Fruit fly (Drosophila melanogaster) whole organism, embryonic: Measurements from ENCODE around the gene CG8128.

Source experiments
- Abd-B ChIP-seq: fragments of 200-800 bp; sonication (Bioruptor generic); optimal IDR thresholded peaks from 2 replicates; lab custom pipeline; 2018; ENCODE audit warnings: missing biosample characterization, mild to moderate bottlenecking, missing genetic modification characterization, moderate library complexity
- Bteb2 ChIP-seq: fragments of 200-800 bp; sonication (Bioruptor generic); optimal IDR thresholded peaks from 2 replicates; lab custom pipeline; 2016; ENCODE audit warnings: missing biosample characterization, missing genetic modification characterization
- CG10565 ChIP-seq: fragments of 200-800 bp; sonication (Bioruptor generic); optimal IDR thresholded peaks from 3 replicates; lab custom pipeline; 2016; ENCODE audit warnings: missing biosample characterization, mild to moderate bottlenecking, missing genetic modification characterization
- CG12659 ChIP-seq: fragments of 200-800 bp; sonication (Bioruptor generic); optimal IDR thresholded peaks from 3 replicates; lab custom pipeline; 2017; ENCODE audit warnings: mild to moderate bottlenecking, missing biosample characterization, missing genetic modification reagents, missing genetic modification characterization
- CG14014 ChIP-seq: fragments of 200-800 bp; sonication (Bioruptor generic); IDR thresholded peaks from 2 replicates; pipeline ENCODE4 v1.3.6; 2022; ENCODE audit warnings: missing biosample characterization, missing genetic modification characterization
- CG15514 ChIP-seq: fragments of 200-800 bp; sonication (Bioruptor generic); optimal IDR thresholded peaks from 3 replicates; lab custom pipeline; 2017; ENCODE audit warnings: missing biosample characterization, missing genetic modification characterization, mild to moderate bottlenecking, moderate library complexity, missing genetic modification reagents
- CG1647 ChIP-seq: fragments of 200-800 bp; sonication (Bioruptor generic); optimal IDR thresholded peaks from 3 replicates; lab custom pipeline; 2016; ENCODE audit warnings: missing biosample characterization, missing genetic modification characterization
- CG17359 ChIP-seq: fragments of 200-800 bp; sonication (Bioruptor generic); optimal IDR thresholded peaks from 3 replicates; lab custom pipeline; 2018; ENCODE audit warnings: missing biosample characterization, mild to moderate bottlenecking, missing genetic modification characterization, moderate library complexity
- CG17385 ChIP-seq: fragments of 200-800 bp; sonication (Bioruptor generic); optimal IDR thresholded peaks from 3 replicates; lab custom pipeline; 2018; ENCODE audit warnings: missing biosample characterization, mild to moderate bottlenecking, missing genetic modification characterization
- CG18262 ChIP-seq: fragments of 200-800 bp; optimal IDR thresholded peaks from 3 replicates; lab custom pipeline; 2019; ENCODE audit warnings: missing biosample characterization, mild to moderate bottlenecking, missing genetic modification characterization, moderate library complexity
- CG2116 ChIP-seq: fragments of 200-800 bp; sonication (Bioruptor generic); optimal IDR thresholded peaks from 3 replicates; lab custom pipeline; 2018; ENCODE audit warnings: missing biosample characterization, mild to moderate bottlenecking, missing genetic modification characterization
- CG30431 ChIP-seq: fragments of 200-800 bp; sonication (Bioruptor generic); optimal IDR thresholded peaks from 2 replicates; lab custom pipeline; 2017; ENCODE audit warnings: missing biosample characterization, missing genetic modification characterization
- CG3065 ChIP-seq: fragments of 200-800 bp; sonication (Bioruptor generic); optimal IDR thresholded peaks from 2 replicates; lab custom pipeline; 2016; ENCODE audit warnings: missing biosample characterization, missing genetic modification characterization
- CG3847 ChIP-seq: fragments of 200-800 bp; sonication (Bioruptor generic); IDR thresholded peaks from 2 replicates; pipeline ENCODE4 v1.3.6; 2022; ENCODE audit warnings: missing biosample characterization, missing genetic modification characterization
- CG4282 ChIP-seq: fragments of 200-800 bp; sonication (Bioruptor generic); optimal IDR thresholded peaks from 2 replicates; lab custom pipeline; 2016; ENCODE audit warnings: missing biosample characterization, missing genetic modification characterization
- CG4328 ChIP-seq: fragments of 200-800 bp; sonication (Bioruptor generic); optimal IDR thresholded peaks from 3 replicates; lab custom pipeline; 2017; ENCODE audit warnings: missing biosample characterization, missing genetic modification reagents, missing genetic modification characterization
- CG4424 ChIP-seq: fragments of 200-800 bp; sonication (Bioruptor generic); optimal IDR thresholded peaks from 3 replicates; lab custom pipeline; 2016; ENCODE audit warnings: missing biosample characterization, missing genetic modification characterization
- CG4820 ChIP-seq: fragments of 200-800 bp; sonication (Bioruptor generic); optimal IDR thresholded peaks from 3 replicates; lab custom pipeline; 2016; ENCODE audit warnings: missing biosample characterization, missing genetic modification characterization
- CG5953 ChIP-seq: fragments of 200-800 bp; sonication (Bioruptor generic); IDR thresholded peaks from 2 replicates; pipeline ENCODE4 v1.3.6; 2022; ENCODE audit warnings: missing biosample characterization, missing genetic modification characterization
- CG6765 ChIP-seq: fragments of 200-800 bp; sonication (Bioruptor generic); optimal IDR thresholded peaks from 3 replicates; lab custom pipeline; 2017; ENCODE audit warnings: missing biosample characterization, mild to moderate bottlenecking, missing genetic modification characterization
- CG6791 ChIP-seq: fragments of 200-800 bp; sonication (Bioruptor generic); IDR thresholded peaks from 3 replicates; pipeline ENCODE4 v1.3.6; 2022; ENCODE audit warnings: missing biosample characterization, missing genetic modification characterization; ENCODE audit not compliant: partially characterized antibody
- CG8290 ChIP-seq, 3 experiments: fragments of 200-800 bp; sonication (Bioruptor generic); optimal IDR thresholded peaks; 2 replicates each; lab custom pipeline; 2016 to 2019; ENCODE audit warnings: missing biosample characterization in 3 of 3, missing genetic modification characterization in 3 of 3, mild to moderate bottlenecking in 2 of 3, moderate library complexity in 1 of 3
- CG9609 ChIP-seq: fragments of 200-800 bp; sonication (Bioruptor generic); optimal IDR thresholded peaks from 3 replicates; lab custom pipeline; 2016; ENCODE audit warnings: missing biosample characterization, missing genetic modification characterization
- Dll ChIP-seq: fragments of 200-800 bp; sonication (Bioruptor generic); IDR thresholded peaks from 4 replicates; pipeline ENCODE4 v1.3.6; 2022; ENCODE audit warnings: missing biosample characterization, missing genetic modification characterization; ENCODE audit not compliant: partially characterized antibody
- Dref ChIP-seq: fragments of 200-800 bp; sonication (Bioruptor generic); IDR thresholded peaks from 2 replicates; pipeline ENCODE4 v1.3.6; 2022; ENCODE audit warnings: missing biosample characterization, missing genetic modification characterization
- ERR ChIP-seq: fragments of 200-800 bp; sonication (Bioruptor generic); optimal IDR thresholded peaks from 2 replicates; lab custom pipeline; 2016; ENCODE audit warnings: missing biosample characterization, missing genetic modification characterization
- Fer2 ChIP-seq: fragments of 200-800 bp; sonication (Bioruptor generic); optimal IDR thresholded peaks from 2 replicates; lab custom pipeline; 2018; ENCODE audit warnings: missing biosample characterization, mild to moderate bottlenecking, missing genetic modification characterization, moderate library complexity
- HLH54F ChIP-seq: fragments of 200-800 bp; sonication (Bioruptor generic); optimal IDR thresholded peaks from 3 replicates; lab custom pipeline; 2016; ENCODE audit warnings: missing biosample characterization, missing genetic modification characterization
- Mes4 ChIP-seq: fragments of 200-800 bp; sonication (Bioruptor generic); optimal IDR thresholded peaks from 2 replicates; lab custom pipeline; 2016; ENCODE audit warnings: missing biosample characterization, missing genetic modification characterization
- Myb ChIP-seq: fragments of 200-800 bp; sonication (Bioruptor generic); optimal IDR thresholded peaks from 2 replicates; lab custom pipeline; 2016; ENCODE audit warnings: missing biosample characterization, missing genetic modification characterization
- Ptx1 ChIP-seq: fragments of 200-800 bp; sonication (Bioruptor generic); IDR thresholded peaks from 2 replicates; pipeline ENCODE4 v1.3.6; 2022; ENCODE audit warnings: missing biosample characterization, missing genetic modification characterization
- Ravus ChIP-seq: fragments of 200-800 bp; sonication (Bioruptor generic); IDR thresholded peaks from 2 replicates; pipeline ENCODE4 v1.3.6; 2022; ENCODE audit warnings: missing biosample characterization, missing genetic modification characterization
- bab2 ChIP-seq: fragments of 200-800 bp; sonication (Bioruptor generic); optimal IDR thresholded peaks from 2 replicates; lab custom pipeline; 2016; ENCODE audit warnings: missing biosample characterization, missing genetic modification characterization
- bcd ChIP-seq: fragments of 200-800 bp; sonication (Bioruptor generic); optimal IDR thresholded peaks from 2 replicates; lab custom pipeline; 2017; ENCODE audit warnings: missing biosample characterization, mild to moderate bottlenecking, missing genetic modification characterization
- cg ChIP-seq: fragments of 200-800 bp; sonication (Bioruptor generic); optimal IDR thresholded peaks from 3 replicates; lab custom pipeline; 2019; ENCODE audit warnings: missing biosample characterization, mild to moderate bottlenecking, missing genetic modification characterization, moderate library complexity
- chif ChIP-seq, 2 experiments: fragments of 200-800 bp; sonication (Bioruptor generic); optimal IDR thresholded peaks; 3 replicates each; lab custom pipeline; 2016; ENCODE audit warnings: missing biosample characterization in 2 of 2, missing genetic modification characterization in 2 of 2
- crc ChIP-seq: fragments of 200-800 bp; sonication (Bioruptor generic); optimal IDR thresholded peaks from 2 replicates; lab custom pipeline; 2016; ENCODE audit warnings: missing biosample characterization, missing genetic modification characterization
- crp ChIP-seq, 2 experiments: fragments of 200-800 bp; sonication (Bioruptor generic); optimal IDR thresholded peaks; 2 replicates in 1 of 2; 3 replicates in 1 of 2; lab custom pipeline; 2017; ENCODE audit warnings: missing biosample characterization in 2 of 2, missing genetic modification characterization in 2 of 2, mild to moderate bottlenecking in 1 of 2, moderate library complexity in 1 of 2
- dpn ChIP-seq, 2 experiments: fragments of 200-800 bp; sonication (Bioruptor generic); optimal IDR thresholded peaks; 3 replicates each; lab custom pipeline; 2016; ENCODE audit warnings: missing biosample characterization in 2 of 2, missing genetic modification characterization in 2 of 2
- lilli ChIP-seq: fragments of 200-800 bp; sonication (Bioruptor generic); optimal IDR thresholded peaks from 3 replicates; lab custom pipeline; 2016; ENCODE audit warnings: missing biosample characterization, missing genetic modification characterization
- phol ChIP-seq: fragments of 200-800 bp; sonication (Bioruptor generic); optimal IDR thresholded peaks from 3 replicates; lab custom pipeline; 2018; ENCODE audit warnings: missing biosample characterization, mild to moderate bottlenecking, missing genetic modification characterization, moderate library complexity
- row ChIP-seq: fragments of 200-800 bp; sonication (Bioruptor generic); IDR thresholded peaks from 3 replicates; pipeline ENCODE4 v1.3.6; 2022; ENCODE audit warnings: missing biosample characterization, missing genetic modification characterization
- stwl ChIP-seq: fragments of 200-800 bp; sonication (Bioruptor generic); optimal IDR thresholded peaks from 3 replicates; lab custom pipeline; 2018; ENCODE audit warnings: missing biosample characterization, mild to moderate bottlenecking, missing genetic modification characterization, moderate library complexity
- tap ChIP-seq: fragments of 200-800 bp; optimal IDR thresholded peaks from 3 replicates; lab custom pipeline; 2019; ENCODE audit warnings: missing biosample characterization, mild to moderate bottlenecking, missing genetic modification characterization, moderate library complexity
- tin ChIP-seq: fragments of 200-800 bp; sonication (Bioruptor generic); optimal IDR thresholded peaks from 3 replicates; lab custom pipeline; 2016; ENCODE audit warnings: missing biosample characterization, missing genetic modification characterization
- tna ChIP-seq: fragments of 200-800 bp; sonication (Bioruptor generic); IDR thresholded peaks from 2 replicates; pipeline ENCODE4 v1.3.6; 2022; ENCODE audit warnings: missing biosample characterization, missing genetic modification characterization; ENCODE audit not compliant: partially characterized antibody
- trem ChIP-seq: fragments of 200-800 bp; optimal IDR thresholded peaks from 3 replicates; lab custom pipeline; 2019; ENCODE audit warnings: missing biosample characterization, mild to moderate bottlenecking, missing genetic modification characterization, moderate library complexity
- tup ChIP-seq: fragments of 200-800 bp; sonication (Bioruptor generic); optimal IDR thresholded peaks from 2 replicates; lab custom pipeline; 2016; ENCODE audit warnings: missing biosample characterization, mild to moderate bottlenecking, missing genetic modification characterization, moderate library complexity
- unc-4 ChIP-seq: fragments of 200-800 bp; sonication (Bioruptor generic); IDR thresholded peaks from 2 replicates; pipeline ENCODE4 v1.3.6; 2022; ENCODE audit warnings: missing biosample characterization, missing genetic modification characterization; ENCODE audit not compliant: partially characterized antibody
- vnd ChIP-seq: fragments of 200-800 bp; sonication (Bioruptor generic); IDR thresholded peaks from 3 replicates; pipeline ENCODE4 v1.3.6; 2022; ENCODE audit warnings: missing biosample characterization, missing genetic modification characterization; ENCODE audit not compliant: partially characterized antibody

The CG8128 gene

DNA sequence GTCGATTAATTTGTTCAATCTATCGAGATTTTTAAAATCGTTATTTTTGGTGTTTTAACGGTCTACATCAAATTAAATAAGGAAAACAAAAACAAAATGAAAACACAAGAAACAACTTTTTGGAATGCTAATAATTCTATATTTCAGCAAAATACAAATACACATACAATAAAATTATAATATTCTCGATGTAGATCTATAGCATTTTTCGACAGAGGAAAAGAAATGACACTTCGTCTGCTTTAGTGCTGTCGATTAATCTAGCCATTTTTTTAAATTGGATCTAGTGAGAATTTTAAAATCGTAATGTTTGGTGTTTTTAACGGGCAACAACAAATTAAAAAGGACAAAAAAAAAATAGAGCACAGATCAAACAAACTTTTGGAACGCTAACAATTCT, 39.8 kb downstream of the CG8128 start, which contains the start of gene Arp6 (continued):
- no peak for TF ChIP-seq CG4424 (GFP tag; lab: Kevin White, UChicago)
- TF ChIP-seq CG4820 (GFP tag; lab: Kevin White, UChicago): no peak
- peak; percentile 61 for TF ChIP-seq row (GFP tag; lab: Robert Waterston, UW)
- peak; percentile 40 for TF ChIP-seq CG2116 (GFP tag; lab: Kevin White, UChicago)
- TF ChIP-seq CG9609 (GFP tag; lab: Kevin White, UChicago): no peak
- TF ChIP-seq bab2 (GFP tag; lab: Kevin White, UChicago): no peak
- TF ChIP-seq CG14014: no peak
- 0 out of 4 replicates have a peak, but pooled peaks have one; percentile 42 for TF ChIP-seq Dll (GFP tag; lab: Robert Waterston, UW)
- TF ChIP-seq HLH54F (GFP tag; lab: Kevin White, UChicago): no peak
- TF ChIP-seq tup (GFP tag; lab: Kevin White, UChicago): no peak
- TF ChIP-seq unc-4 (GFP tag; lab: Robert Waterston, UW): 0 out of 2 replicates have a peak, but pooled peaks have one; percentile 24
- no peak for TF ChIP-seq crc
- no peak for TF ChIP-seq tap (tag; lab: Kevin White, UChicago)
- TF ChIP-seq cg (GFP tag; lab: Kevin White, UChicago): no peak
- TF ChIP-seq CG15514 (GFP tag; lab: Kevin White, UChicago): peak; percentile 26
- TF ChIP-seq CG3065 (GFP tag; lab: Kevin White, UChicago): no peak
- no peak for TF ChIP-seq CG3847 (GFP tag; lab: Robert Waterston, UW)
- no peak for TF ChIP-seq tin (GFP tag; lab: Kevin White, UChicago)
- TF ChIP-seq Ravus: no peak
- TF ChIP-seq CG30431 (GFP tag; lab: Kevin White, UChicago): no peak
- no peak for TF ChIP-seq Ptx1 (GFP tag; lab: Robert Waterston, UW)
- no peak for TF ChIP-seq phol (tag; lab: Kevin White, UChicago)
- TF ChIP-seq Mes4 (GFP tag; lab: Kevin White, UChicago): no peak
- no peak for TF ChIP-seq CG6791 (GFP tag; lab: Robert Waterston, UW)
- no peak for TF ChIP-seq ERR (GFP tag; lab: Kevin White, UChicago)
- TF ChIP-seq CG17359 (tag; lab: Kevin White, UChicago): no peak
- TF ChIP-seq CG17385 (GFP tag; lab: Kevin White, UChicago): no peak
- no peak for TF ChIP-seq CG5953 (GFP tag; lab: Robert Waterston, UW)
- TF ChIP-seq Fer2 (tag; lab: Kevin White, UChicago): no peak
- TF ChIP-seq CG12659 (GFP tag; lab: Kevin White, UChicago): no peak
- no peak for TF ChIP-seq CG4328 (GFP tag; lab: Kevin White, UChicago)
- no peak for TF ChIP-seq CG1647
- TF ChIP-seq stwl (tag; lab: Kevin White, UChicago): no peak
- TF ChIP-seq crp (GFP tag; optimal IDR thresholded peaks at IDR 0.05; lab: Kevin White, UChicago): peak in 1 of 2 experiments; percentile 65
- no peak for TF ChIP-seq chif (GFP tag; optimal IDR thresholded peaks at IDR 0.05; lab: Kevin White, UChicago)
- peak; percentile 29 for TF ChIP-seq trem (tag; lab: Kevin White, UChicago)
- TF ChIP-seq lilli (GFP tag; lab: Kevin White, UChicago): no peak
- no peak for TF ChIP-seq CG6765 (GFP tag; lab: Kevin White, UChicago)
- no peak for TF ChIP-seq vnd (GFP tag; lab: Robert Waterston, UW)
- TF ChIP-seq tna (GFP tag; lab: Robert Waterston, UW): no peak
- no peak for TF ChIP-seq CG10565 (GFP tag; lab: Kevin White, UChicago)
- no peak for TF ChIP-seq CG4282 (GFP tag; lab: Kevin White, UChicago)
- TF ChIP-seq CG8290 (GFP tag; optimal IDR thresholded peaks at IDR 0.05; lab: Kevin White, UChicago): no peak
- no peak for TF ChIP-seq CG8290 (tag; optimal IDR thresholded peaks at IDR 0.05; lab: Kevin White, UChicago)
- TF ChIP-seq bcd (GFP tag; lab: Kevin White, UChicago): no peak
- TF ChIP-seq Dref (GFP tag; lab: Robert Waterston, UW): peak; percentile 57
- peak; percentile 48 for TF ChIP-seq Myb (GFP tag; lab: Kevin White, UChicago)
- no peak for TF ChIP-seq Abd-B (GFP tag; lab: Kevin White, UChicago)
- no peak for TF ChIP-seq Bteb2 (GFP tag; lab: Kevin White, UChicago)
- no peak for TF ChIP-seq CG18262 (tag; lab: Kevin White, UChicago)
- no peak for TF ChIP-seq dpn (GFP tag; optimal IDR thresholded peaks at IDR 0.05; lab: Kevin White, UChicago)
